Worm (Caenorhabditis elegans) whole organism, L2 larva: ENCODE data around the gene D1046.4.

Experiments
- ama-1 ChIP-seq: fragments of 150-350 bp; optimal IDR thresholded peaks from 2 replicates; lab custom pipeline; 2018; ENCODE audit warnings: inconsistent platforms
- blmp-1 ChIP-seq: sonication (generic microtip); optimal IDR thresholded peaks from 2 replicates; lab custom pipeline; 2017; ENCODE audit warnings: missing genetic modification characterization, mild to moderate bottlenecking, missing compliant biosample characterization, antibody characterized with exemption, moderate library complexity; ENCODE audit not compliant: insufficient read depth
- dmd-4 ChIP-seq: sonication (generic microtip); optimal IDR thresholded peaks from 2 replicates; lab custom pipeline; 2017; ENCODE audit warnings: missing biosample characterization, missing genetic modification characterization
- nhr-237 ChIP-seq: fragments of 150-350 bp; optimal IDR thresholded peaks from 2 replicates; lab custom pipeline; 2014; ENCODE audit warnings: missing biosample characterization, missing genetic modification characterization
- unc-39 ChIP-seq: fragments of 150-350 bp; optimal IDR thresholded peaks from 2 replicates; lab custom pipeline; 2014; ENCODE audit warnings: missing biosample characterization, missing genetic modification characterization
- unc-62 ChIP-seq: fragments of 150-350 bp; optimal IDR thresholded peaks from 2 replicates; lab custom pipeline; 2014; ENCODE audit warnings: missing biosample characterization, missing genetic modification reagents, missing genetic modification characterization
- ztf-11 ChIP-seq: sonication (generic microtip); optimal IDR thresholded peaks from 2 replicates; lab custom pipeline; 2017; ENCODE audit warnings: missing biosample characterization, missing genetic modification characterization

DNA sequence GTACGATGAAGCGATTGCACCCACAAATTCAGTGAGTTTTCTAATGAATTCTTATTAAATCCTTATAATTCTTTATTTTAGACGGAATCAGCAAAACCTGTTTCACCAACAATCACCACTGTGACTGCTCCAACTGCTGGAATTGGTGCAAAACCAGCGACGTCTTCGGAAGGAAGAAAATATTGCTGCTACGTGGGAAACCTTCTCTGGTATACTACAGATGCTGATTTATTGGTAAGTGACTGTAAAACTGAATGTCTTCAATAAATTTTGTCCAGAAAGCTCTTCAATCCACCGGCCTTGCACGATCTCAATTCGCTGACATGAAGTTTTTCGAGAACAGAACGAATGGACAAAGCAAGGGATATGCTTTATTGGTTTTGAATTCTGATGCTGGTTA is 7.2 kb upstream of the D1046.4 start:
- TF ChIP-seq unc-39 (no peak), blmp-1 (tag; lab: Kevin White, UChicago) (no peak), nhr-237 (tag; lab: Kevin White, UChicago) (no peak), unc-62 (no peak), dmd-4 (tag; lab: Kevin White, UChicago) (no peak), ama-1 (lab: Kevin White, UChicago) (no peak), ztf-11 (tag; lab: Kevin White, UChicago) (no peak)
